Fruit fly (Drosophila melanogaster): ENCODE measurements around the gene CG4022.

The CG4022 gene

DNA sequence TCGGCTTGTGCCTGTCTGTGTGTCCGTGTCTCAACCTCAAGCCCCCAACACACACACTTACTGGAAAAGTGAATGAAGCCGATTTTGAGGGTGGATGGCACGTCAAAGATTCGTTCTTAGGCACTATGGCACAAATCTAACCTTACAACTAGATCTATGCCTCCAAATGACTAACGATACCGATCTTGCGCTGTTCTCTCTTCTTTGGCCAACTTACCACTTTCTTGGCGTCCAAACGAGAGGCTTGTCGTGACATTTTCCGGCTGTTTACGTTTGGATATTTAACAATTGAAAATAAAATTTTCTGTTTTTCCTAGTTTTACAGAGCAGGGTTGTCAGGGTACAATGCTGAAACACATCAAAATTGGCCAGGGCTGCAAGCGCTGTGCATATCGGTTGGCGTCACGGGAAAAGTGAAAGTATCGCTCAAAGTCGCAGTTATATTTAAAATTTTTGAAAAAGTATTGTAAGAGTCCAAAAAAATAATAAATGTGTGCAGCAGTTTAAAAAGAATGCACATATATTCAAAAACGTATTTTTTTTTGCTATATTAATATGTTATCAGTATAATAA, 31.4 kb upstream of the CG4022 start, which contains the start of the genes Bet3 and Nf-YA (continued):
- TF ChIP-seq Ada2b (GFP tag; IDR thresholded peaks at IDR 0.05) (peak; percentile 47; the same call in 1 of the 2 replicates), CG17829 (tag; optimal IDR thresholded peaks at IDR 0.05) (peak; percentile 52), CG12104 (GFP tag; optimal IDR thresholded peaks at IDR 0.05) (peak; percentile 30), z (GFP tag; IDR thresholded peaks at IDR 0.05) (no peak), ato (GFP tag; IDR thresholded peaks at IDR 0.05; ENCODE audit: partially characterized antibody) (peak; percentile 20; the same call in 1 of the 2 replicates), run (tag; optimal IDR thresholded peaks at IDR 0.05) (no peak), CG3995 (GFP tag; optimal IDR thresholded peaks at IDR 0.05) (peak; percentile 96), HLH3B (GFP tag; IDR thresholded peaks at IDR 0.05) (no peak; the same call in 1 of the 2 replicates), CG2120 (GFP tag; optimal IDR thresholded peaks at IDR 0.05) (peak; percentile 63), Side (GFP tag; optimal IDR thresholded peaks at IDR 0.05) (peak; percentile 8), CrebB (tag; optimal IDR thresholded peaks at IDR 0.05) (no peak), Doc2 (GFP tag; IDR thresholded peaks at IDR 0.05) (no peak), knrl (GFP tag; IDR thresholded peaks at IDR 0.05; ENCODE audit: partially characterized antibody) (peak; percentile 90), CG6791 (GFP tag; IDR thresholded peaks at IDR 0.05; ENCODE audit: partially characterized antibody) (peak; percentile 89), bigmax (GFP tag; optimal IDR thresholded peaks at IDR 0.05) (peak; percentile 89), CG31224 (GFP tag; IDR thresholded peaks at IDR 0.05) (no peak), gce (GFP tag; IDR thresholded peaks at IDR 0.05) (no peak), Neu2 (GFP tag; optimal IDR thresholded peaks at IDR 0.05; ENCODE audit: borderline replicate concordance) (no peak), oc (tag; optimal IDR thresholded peaks at IDR 0.05) (no peak), Nf-YB (GFP tag; optimal IDR thresholded peaks at IDR 0.05) (no peak), CG14667 (GFP tag; IDR thresholded peaks at IDR 0.05) (no peak; the same call in 1 of the 2 replicates), CG12071 (GFP tag; optimal IDR thresholded peaks at IDR 0.05) (no peak), exex (tag; optimal IDR thresholded peaks at IDR 0.05) (no peak), CG17385 (GFP tag; optimal IDR thresholded peaks at IDR 0.05) (peak; percentile 8), CG4360 (GFP tag; IDR thresholded peaks at IDR 0.05) (no peak), CG11723 (GFP tag; optimal IDR thresholded peaks at IDR 0.05) (no peak), CG18476 (GFP tag; optimal IDR thresholded peaks at IDR 0.05) (no peak), CG10654 (GFP tag; optimal IDR thresholded peaks at IDR 0.05) (peak; percentile 50), gem (tag; optimal IDR thresholded peaks at IDR 0.05) (peak; percentile 51), CG9437 (GFP tag; optimal IDR thresholded peaks at IDR 0.05) (no peak), kni (GFP tag; optimal IDR thresholded peaks at IDR 0.05) (no peak), dati (GFP tag; IDR thresholded peaks at IDR 0.05) (no peak), CG3847 (GFP tag; IDR thresholded peaks at IDR 0.05) (peak; percentile 73), sna (GFP tag; IDR thresholded peaks at IDR 0.05; ENCODE audit: partially characterized antibody) (peak; percentile 84), CG18764 (GFP tag; optimal IDR thresholded peaks at IDR 0.05) (peak; percentile 6), CG5180 (GFP tag; optimal IDR thresholded peaks at IDR 0.05) (no peak), CG8924 (tag; optimal IDR thresholded peaks at IDR 0.05) (peak; percentile 5), CG1792 (GFP tag; optimal IDR thresholded peaks at IDR 0.05) (peak; percentile 27), Deaf1 (tag; optimal IDR thresholded peaks at IDR 0.05) (no peak), eyg (GFP tag; optimal IDR thresholded peaks at IDR 0.05) (no peak), ind (GFP tag; optimal IDR thresholded peaks at IDR 0.05) (peak; percentile 61), CG7963 (GFP tag; IDR thresholded peaks at IDR 0.05; ENCODE audit: partially characterized antibody) (peak; percentile 72; the same call in 2 of the 3 replicates), Spps (tag; optimal IDR thresholded peaks at IDR 0.05) (no peak), lbe (GFP tag; optimal IDR thresholded peaks at IDR 0.05) (peak; percentile 22), ro (GFP tag; IDR thresholded peaks at IDR 0.05) (no peak), usp (GFP tag; optimal IDR thresholded peaks at IDR 0.05) (no peak), D19B (GFP tag; optimal IDR thresholded peaks at IDR 0.05) (no peak), Chrac-16 (GFP tag; optimal IDR thresholded peaks at IDR 0.05) (peak; percentile 32), CG7357 (GFP tag; IDR thresholded peaks at IDR 0.05) (no peak; the same call in 2 of the 3 replicates), C15 (GFP tag; IDR thresholded peaks at IDR 0.05) (no peak)

Data from whole organism, embryonic.